Fruit fly (Drosophila melanogaster) whole organism, wandering third instar larva: Measurements from ENCODE around the gene SclA.

Experiments used
- CG32264 ChIP-seq: fragments of 200-800 bp; sonication (Bioruptor generic); optimal IDR thresholded peaks from 2 replicates; lab custom pipeline; 2016; ENCODE audit warnings: missing biosample characterization, missing genetic modification characterization
- CG9705 ChIP-seq: fragments of 200-800 bp; sonication (Bioruptor generic); optimal IDR thresholded peaks from 2 replicates; lab custom pipeline; 2018; ENCODE audit warnings: missing biosample characterization, mild to moderate bottlenecking, missing genetic modification characterization
- Dfd ChIP-seq: fragments of >200 bp; optimal IDR thresholded peaks from 2 replicates; lab custom pipeline; 2017; ENCODE audit warnings: missing biosample characterization, missing genetic modification characterization
- Dif ChIP-seq: fragments of 200-275, 200-300 bp; sonication (Bioruptor generic); optimal IDR thresholded peaks from 2 replicates; lab custom pipeline; 2018; ENCODE audit warnings: missing biosample characterization, missing genetic modification characterization; ENCODE audit not compliant: partially characterized antibody
- GATAd ChIP-seq: sonication (Bioruptor generic); optimal IDR thresholded peaks from 2 replicates; lab custom pipeline; 2016; ENCODE audit warnings: missing biosample characterization, missing genetic modification characterization
- HLH106 ChIP-seq: fragments of 200-800 bp; optimal IDR thresholded peaks from 3 replicates; lab custom pipeline; 2019; ENCODE audit warnings: missing biosample characterization, mild to moderate bottlenecking, missing genetic modification characterization, moderate library complexity
- Hnf4 ChIP-seq: fragments of 200-800 bp; sonication (Bioruptor generic); optimal IDR thresholded peaks from 2 replicates; lab custom pipeline; 2016; ENCODE audit warnings: missing biosample characterization, mild to moderate bottlenecking, missing genetic modification characterization
- Hr78 ChIP-seq: fragments of >200 bp; optimal IDR thresholded peaks from 2 replicates; lab custom pipeline; 2017; ENCODE audit warnings: missing biosample characterization, missing genetic modification characterization
- Hr83 ChIP-seq: fragments of 200-300 bp; sonication (Bioruptor generic); optimal IDR thresholded peaks from 2 replicates; lab custom pipeline; 2016; ENCODE audit warnings: missing biosample characterization, mild to moderate bottlenecking, missing genetic modification characterization, moderate library complexity; ENCODE audit not compliant: poor library complexity, severe bottlenecking
- Jra ChIP-seq: sonication (Bioruptor generic); optimal IDR thresholded peaks from 2 replicates; lab custom pipeline; 2016; ENCODE audit warnings: missing biosample characterization, missing genetic modification characterization
- Mio ChIP-seq: sonication (Bioruptor generic); optimal IDR thresholded peaks from 2 replicates; lab custom pipeline; 2016; ENCODE audit warnings: missing biosample characterization, missing genetic modification characterization
- Myc ChIP-seq: fragments of >200 bp; optimal IDR thresholded peaks from 2 replicates; lab custom pipeline; 2017
- OdsH ChIP-seq: fragments of 200-800 bp; sonication (Bioruptor generic); optimal IDR thresholded peaks from 2 replicates; lab custom pipeline; 2016; ENCODE audit warnings: missing biosample characterization, mild to moderate bottlenecking, missing genetic modification characterization
- Rel ChIP-seq, 2 experiments: fragments of 200-800 bp; sonication (Bioruptor generic) in 1 of 2; optimal IDR thresholded peaks; 2 replicates in 1 of 2; 3 replicates in 1 of 2; lab custom pipeline; 2016 to 2019; ENCODE audit warnings: mild to moderate bottlenecking in 2 of 2, missing biosample characterization in 2 of 2, missing genetic modification characterization in 2 of 2, moderate library complexity in 1 of 2
- Sp1 ChIP-seq: fragments of 200-800 bp; sonication (Bioruptor generic); optimal IDR thresholded peaks from 3 replicates; lab custom pipeline; 2019; ENCODE audit warnings: missing biosample characterization, mild to moderate bottlenecking, missing genetic modification characterization, moderate library complexity
- Vsx2 ChIP-seq: fragments of 200-300, 225-300 bp; sonication (Bioruptor generic); optimal IDR thresholded peaks from 2 replicates; lab custom pipeline; 2018; ENCODE audit warnings: missing biosample characterization, missing genetic modification characterization; ENCODE audit not compliant: partially characterized antibody
- br ChIP-seq: fragments of 200-800 bp; sonication (Bioruptor generic); optimal IDR thresholded peaks from 2 replicates; lab custom pipeline; 2016; ENCODE audit warnings: missing biosample characterization, missing genetic modification characterization
- brk ChIP-seq: fragments of 200-800 bp; sonication (Bioruptor generic); optimal IDR thresholded peaks from 2 replicates; lab custom pipeline; 2016; ENCODE audit warnings: missing biosample characterization, mild to moderate bottlenecking, missing genetic modification characterization
- dl ChIP-seq, 2 experiments: fragments of 175-275, 200-275 bp in 1 of 2; fragments of 200-275 bp in 1 of 2; sonication (Bioruptor generic); optimal IDR thresholded peaks; lab custom pipeline; 2018; ENCODE audit warnings: mild to moderate bottlenecking in 2 of 2, missing biosample characterization in 2 of 2, missing genetic modification characterization in 2 of 2, moderate library complexity in 2 of 2; ENCODE audit not compliant: partially characterized antibody in 2 of 2, insufficient read depth in 1 of 2
- dmrt93B ChIP-seq: fragments of 200-800 bp; sonication (Bioruptor generic); optimal IDR thresholded peaks from 2 replicates; lab custom pipeline; 2018; ENCODE audit warnings: missing biosample characterization, mild to moderate bottlenecking, missing genetic modification characterization
- dsf ChIP-seq: sonication (Bioruptor generic); optimal IDR thresholded peaks from 2 replicates; lab custom pipeline; 2016; ENCODE audit warnings: missing biosample characterization, missing genetic modification characterization, borderline replicate concordance
- foxo ChIP-seq, 2 experiments: fragments of 200-800 bp; sonication (Bioruptor generic); optimal IDR thresholded peaks; 2 replicates in 1 of 2; 3 replicates in 1 of 2; lab custom pipeline; 2016 to 2017; ENCODE audit warnings: missing biosample characterization in 2 of 2, missing genetic modification characterization in 2 of 2
- fru ChIP-seq: fragments of 200-800 bp; sonication (Bioruptor generic); optimal IDR thresholded peaks from 3 replicates; lab custom pipeline; 2016; ENCODE audit warnings: missing biosample characterization, mild to moderate bottlenecking, missing genetic modification characterization
- h ChIP-seq: fragments of 200-800 bp; sonication (Bioruptor generic); optimal IDR thresholded peaks from 3 replicates; lab custom pipeline; 2016; ENCODE audit warnings: missing biosample characterization, mild to moderate bottlenecking, missing genetic modification characterization
- jim ChIP-seq: fragments of 175-275, 200-325 bp; sonication (Bioruptor generic); optimal IDR thresholded peaks from 2 replicates; lab custom pipeline; 2016; ENCODE audit warnings: missing biosample characterization, mild to moderate bottlenecking, missing genetic modification characterization
- pan ChIP-seq: fragments of >200 bp; optimal IDR thresholded peaks from 2 replicates; lab custom pipeline; 2017
- psq ChIP-seq: fragments of 200-800 bp; sonication (Bioruptor generic); optimal IDR thresholded peaks from 3 replicates; lab custom pipeline; 2017; ENCODE audit warnings: missing biosample characterization, mild to moderate bottlenecking, missing genetic modification characterization, moderate library complexity
- rgr ChIP-seq: fragments of 200-800 bp; sonication (Bioruptor generic); optimal IDR thresholded peaks from 3 replicates; lab custom pipeline; 2016; ENCODE audit warnings: missing biosample characterization, mild to moderate bottlenecking, missing genetic modification characterization
- sv ChIP-seq: fragments of 200-800 bp; sonication (Bioruptor generic); optimal IDR thresholded peaks from 3 replicates; lab custom pipeline; 2016; ENCODE audit warnings: missing biosample characterization, missing genetic modification characterization
- tai ChIP-seq: sonication (Bioruptor generic); optimal IDR thresholded peaks from 2 replicates; lab custom pipeline; 2016; ENCODE audit warnings: missing biosample characterization, missing genetic modification characterization
- woc ChIP-seq: sonication (Bioruptor generic); optimal IDR thresholded peaks from 2 replicates; lab custom pipeline; 2016; ENCODE audit warnings: missing biosample characterization, mild to moderate bottlenecking, missing genetic modification characterization

Gene SclA

dm6 chr2L:16842505-16842904 is 4.7 kb downstream of the SclA start:
- TF ChIP-seq brk (GFP tag; lab: Kevin White, UChicago) = no peak
- TF ChIP-seq psq (GFP tag; lab: Kevin White, UChicago) = no peak
- TF ChIP-seq CG32264 = no peak
- TF ChIP-seq dl (GFP tag; optimal IDR thresholded peaks at IDR 0.05; lab: Kevin White, UChicago; ENCODE audit: insufficient read depth in 1 of 2, partially characterized antibody in 2 of 2) = no peak
- TF ChIP-seq OdsH (GFP tag; lab: Kevin White, UChicago) = peak; percentile 45
- TF ChIP-seq Dfd (GFP tag; lab: Kevin White, UChicago) = no peak
- peak; percentile 27 for TF ChIP-seq fru (GFP tag; lab: Kevin White, UChicago)
- no peak for TF ChIP-seq tai
- TF ChIP-seq woc (GFP tag; lab: Kevin White, UChicago) = peak; percentile 47
- no peak for TF ChIP-seq Dif
- no peak for TF ChIP-seq CG9705 (GFP tag; lab: Kevin White, UChicago)
- TF ChIP-seq br = no peak
- no peak for TF ChIP-seq foxo (GFP tag; optimal IDR thresholded peaks at IDR 0.05; lab: Kevin White, UChicago)
- no peak for TF ChIP-seq pan
- TF ChIP-seq Rel (GFP tag; optimal IDR thresholded peaks at IDR 0.05; lab: Kevin White, UChicago) = no peak
- TF ChIP-seq Rel (tag; optimal IDR thresholded peaks at IDR 0.05; lab: Kevin White, UChicago) = no peak
- TF ChIP-seq Jra (GFP tag; lab: Kevin White, UChicago) = no peak

- TF ChIP-seq OdsH (GFP tag; lab: Kevin White, UChicago) (no peak), woc (GFP tag; lab: Kevin White, UChicago) (no peak), fru (GFP tag; lab: Kevin White, UChicago) (peak; percentile 20), foxo (GFP tag; optimal IDR thresholded peaks at IDR 0.05; lab: Kevin White, UChicago) (peak in 1 of 2 experiments; percentile 6), Hr83 (no peak), tai (no peak), h (GFP tag; lab: Kevin White, UChicago) (peak; percentile 13), GATAd (GFP tag; lab: Kevin White, UChicago) (no peak), sv (GFP tag; lab: Kevin White, UChicago) (no peak), Jra (GFP tag; lab: Kevin White, UChicago) (no peak), dsf (no peak)
Measured at dm6 chr2L:16843336-16843735, 5.6 kb downstream of the SclA start.

- no peak for TF ChIP-seq Myc (lab: Kevin White, UChicago)
- no peak for TF ChIP-seq Vsx2 (GFP tag; lab: Kevin White, UChicago)
- TF ChIP-seq woc (GFP tag; lab: Kevin White, UChicago) = no peak
- TF ChIP-seq Dfd (GFP tag; lab: Kevin White, UChicago) = no peak
- no peak for TF ChIP-seq Hr78 (GFP tag; lab: Kevin White, UChicago)
- TF ChIP-seq HLH106 (tag; lab: Kevin White, UChicago) = no peak
- no peak for TF ChIP-seq Hnf4 (GFP tag; lab: Kevin White, UChicago)
- TF ChIP-seq Hr83 = no peak
- TF ChIP-seq CG32264 = no peak
- TF ChIP-seq psq (GFP tag; lab: Kevin White, UChicago) = no peak
- no peak for TF ChIP-seq OdsH (GFP tag; lab: Kevin White, UChicago)
- TF ChIP-seq fru (GFP tag; lab: Kevin White, UChicago) = no peak
- TF ChIP-seq brk (GFP tag; lab: Kevin White, UChicago) = no peak
- no peak for TF ChIP-seq jim (GFP tag; lab: Kevin White, UChicago)
- TF ChIP-seq Dif = no peak
- TF ChIP-seq GATAd (GFP tag; lab: Kevin White, UChicago) = no peak
- no peak for TF ChIP-seq Jra (GFP tag; lab: Kevin White, UChicago)
- no peak for TF ChIP-seq foxo (GFP tag; optimal IDR thresholded peaks at IDR 0.05; lab: Kevin White, UChicago)
- no peak for TF ChIP-seq br
- no peak for TF ChIP-seq dl (GFP tag; optimal IDR thresholded peaks at IDR 0.05; lab: Kevin White, UChicago; ENCODE audit: insufficient read depth in 1 of 2, partially characterized antibody in 2 of 2)
Measured at dm6 chr2L:16845179-16845578, 7.4 kb downstream of the SclA start.

- TF ChIP-seq rgr (no peak), CG32264 (no peak), OdsH (GFP tag; lab: Kevin White, UChicago) (no peak), Mio (GFP tag; lab: Kevin White, UChicago) (no peak), woc (GFP tag; lab: Kevin White, UChicago) (no peak), Sp1 (no peak), Dif (no peak), Vsx2 (GFP tag; lab: Kevin White, UChicago) (no peak), br (no peak), Myc (lab: Kevin White, UChicago) (no peak), sv (GFP tag; lab: Kevin White, UChicago) (no peak), psq (GFP tag; lab: Kevin White, UChicago) (no peak), jim (GFP tag; lab: Kevin White, UChicago) (no peak), dsf (no peak), tai (no peak), dmrt93B (GFP tag; lab: Kevin White, UChicago) (no peak), pan (no peak)
Measured at dm6 chr2L:16846742-16847346, 9.1 kb downstream of the SclA start.
